Worm (Caenorhabditis elegans): ENCODE data around the gene fbxa-188.

ce11 chrV:17302754-17303153, 42.0 kb downstream of the fbxa-188 start, which contains the start of gene sri-70:
- TF ChIP-seq lin-13 (GFP tag; optimal IDR thresholded peaks at IDR 0.05) (no peak), ceh-82 (tag; optimal IDR thresholded peaks at IDR 0.05) (no peak), nhr-76 (tag; optimal IDR thresholded peaks at IDR 0.05) (no peak), ama-1 (optimal IDR thresholded peaks at IDR 0.05) (no peak), unc-130 (GFP tag; optimal IDR thresholded peaks at IDR 0.05) (no peak), daf-16 (GFP tag; optimal IDR thresholded peaks at IDR 0.05) (no peak), daf-16 (tag; optimal IDR thresholded peaks at IDR 0.05) (no peak), daf-8 (GFP tag; IDR thresholded peaks at IDR 0.05) (no peak), lin-39 (tag; optimal IDR thresholded peaks at IDR 0.05) (no peak), hlh-11 (tag; optimal IDR thresholded peaks at IDR 0.05) (no peak), pha-4 (GFP tag; IDR thresholded peaks at IDR 0.05) (no peak), pha-4 (tag; optimal IDR thresholded peaks at IDR 0.05) (no peak), unc-62 (GFP tag; optimal IDR thresholded peaks at IDR 0.05 in 1 of 2) (no peak), unc-62 (tag; optimal IDR thresholded peaks at IDR 0.05) (no peak), skn-1 (tag; optimal IDR thresholded peaks at IDR 0.05) (no peak), mdl-1 (tag; optimal IDR thresholded peaks at IDR 0.05) (no peak)
